Fruit fly (Drosophila melanogaster) whole organism, prepupa: ENCODE results near the gene Nmdar2.

Source experiments
- Blimp-1 ChIP-seq: fragments of 200-800 bp; sonication (Bioruptor generic); optimal IDR thresholded peaks from 3 replicates; lab custom pipeline; 2017; ENCODE audit warnings: missing biosample characterization, missing genetic modification characterization, mild to moderate bottlenecking, moderate library complexity, missing genetic modification reagents
- CG10669 ChIP-seq: fragments of 200-800 bp; sonication (Bioruptor generic); optimal IDR thresholded peaks from 3 replicates; lab custom pipeline; 2018; ENCODE audit warnings: missing biosample characterization, mild to moderate bottlenecking, missing genetic modification characterization, moderate library complexity
- CG11294 ChIP-seq: fragments of 200-800 bp; sonication (Bioruptor generic); IDR thresholded peaks from 2 replicates; pipeline ENCODE4 v1.3.6; 2022; ENCODE audit warnings: missing biosample characterization, missing genetic modification characterization
- CG11762 ChIP-seq: fragments of 200-800 bp; sonication (Bioruptor generic); optimal IDR thresholded peaks from 3 replicates; lab custom pipeline; 2016; ENCODE audit warnings: missing biosample characterization, missing genetic modification characterization; ENCODE audit not compliant: insufficient read depth
- CG11902 ChIP-seq: fragments of 200-800 bp; sonication (Bioruptor generic); optimal IDR thresholded peaks from 3 replicates; lab custom pipeline; 2016; ENCODE audit warnings: missing biosample characterization, missing genetic modification characterization
- CG1621 ChIP-seq: fragments of 200-800 bp; sonication (Bioruptor generic); optimal IDR thresholded peaks from 3 replicates; lab custom pipeline; 2018; ENCODE audit warnings: missing biosample characterization, mild to moderate bottlenecking, missing genetic modification characterization
- CG3032 ChIP-seq: fragments of 200-800 bp; optimal IDR thresholded peaks from 2 replicates; lab custom pipeline; 2019; ENCODE audit warnings: missing biosample characterization, mild to moderate bottlenecking, missing genetic modification characterization, moderate library complexity
- CG31627 ChIP-seq: fragments of 200-800 bp; sonication (Bioruptor generic); optimal IDR thresholded peaks from 3 replicates; lab custom pipeline; 2016; ENCODE audit warnings: missing biosample characterization, missing genetic modification characterization
- CG32006 ChIP-seq: fragments of 200-800 bp; sonication (Bioruptor generic); optimal IDR thresholded peaks from 3 replicates; lab custom pipeline; 2017; ENCODE audit warnings: missing biosample characterization, mild to moderate bottlenecking, missing genetic modification characterization
- CG34406 ChIP-seq: fragments of 200-800 bp; sonication (Bioruptor generic); optimal IDR thresholded peaks from 3 replicates; lab custom pipeline; 2016; ENCODE audit warnings: missing biosample characterization, missing genetic modification characterization
- CG3919 ChIP-seq: fragments of 200-800 bp; sonication (Bioruptor generic); optimal IDR thresholded peaks from 3 replicates; lab custom pipeline; 2016; ENCODE audit warnings: missing biosample characterization, missing genetic modification characterization
- CG6163 ChIP-seq: fragments of 200-800 bp; sonication (Bioruptor generic); IDR thresholded peaks from 3 replicates; pipeline ENCODE4 v1.3.6; 2022; ENCODE audit warnings: missing biosample characterization, missing genetic modification characterization
- CG6276 ChIP-seq: fragments of 200-800 bp; sonication (Bioruptor generic); optimal IDR thresholded peaks from 2 replicates; lab custom pipeline; 2017; ENCODE audit warnings: missing biosample characterization, mild to moderate bottlenecking, missing genetic modification characterization
- CG6792 ChIP-seq: fragments of 200-800 bp; sonication (Bioruptor generic); optimal IDR thresholded peaks from 3 replicates; lab custom pipeline; 2016; ENCODE audit warnings: missing biosample characterization, missing genetic modification characterization
- CG6808 ChIP-seq: fragments of 200-800 bp; sonication (Bioruptor generic); optimal IDR thresholded peaks from 3 replicates; lab custom pipeline; 2017; ENCODE audit warnings: missing biosample characterization, missing genetic modification characterization, mild to moderate bottlenecking, moderate library complexity, missing genetic modification reagents
- CG6854 ChIP-seq: fragments of 200-800 bp; sonication (Bioruptor generic); optimal IDR thresholded peaks from 2 replicates; lab custom pipeline; 2017; ENCODE audit warnings: missing biosample characterization, mild to moderate bottlenecking, missing genetic modification characterization
- CG8319 ChIP-seq: fragments of 200-800 bp; sonication (Bioruptor generic); optimal IDR thresholded peaks from 3 replicates; lab custom pipeline; 2016; ENCODE audit warnings: missing biosample characterization, missing genetic modification characterization
- CG8632 ChIP-seq: fragments of 200-800 bp; sonication (Bioruptor generic); optimal IDR thresholded peaks from 3 replicates; lab custom pipeline; 2016; ENCODE audit warnings: missing biosample characterization, missing genetic modification characterization
- CG9139 ChIP-seq: fragments of 200-800 bp; sonication (Bioruptor generic); optimal IDR thresholded peaks from 3 replicates; lab custom pipeline; 2017; ENCODE audit warnings: missing biosample characterization, mild to moderate bottlenecking, missing genetic modification characterization
- Eip75B ChIP-seq: fragments of 200-800 bp; sonication (Bioruptor generic); optimal IDR thresholded peaks from 3 replicates; lab custom pipeline; 2016; ENCODE audit warnings: missing biosample characterization, missing genetic modification characterization
- Eip78C ChIP-seq: fragments of 200-800 bp; sonication (Bioruptor generic); peaks from one replicate; lab custom pipeline; 2016; ENCODE audit warnings: missing biosample characterization, missing genetic modification characterization
- Eip93F ChIP-seq: fragments of 200-800 bp; sonication (Bioruptor generic); optimal IDR thresholded peaks from 2 replicates; lab custom pipeline; 2016; ENCODE audit warnings: missing biosample characterization, mild to moderate bottlenecking, missing genetic modification characterization
- Ets96B ChIP-seq: fragments of 200-800 bp; optimal IDR thresholded peaks from 2 replicates; lab custom pipeline; 2019; ENCODE audit warnings: missing biosample characterization, mild to moderate bottlenecking, missing genetic modification characterization, moderate library complexity
- Hr38 ChIP-seq: sonication (Bioruptor generic); optimal IDR thresholded peaks from 2 replicates; lab custom pipeline; 2016; ENCODE audit warnings: missing biosample characterization, missing genetic modification characterization
- Hr4 ChIP-seq: fragments of 200-800 bp; sonication (Bioruptor generic); optimal IDR thresholded peaks from 3 replicates; lab custom pipeline; 2016; ENCODE audit warnings: missing biosample characterization, missing genetic modification characterization
- Lpt ChIP-seq: fragments of 200-800 bp; sonication (Bioruptor generic); optimal IDR thresholded peaks from 3 replicates; lab custom pipeline; 2016; ENCODE audit warnings: missing biosample characterization, missing genetic modification characterization
- OdsH ChIP-seq: fragments of 200-800 bp; sonication (Bioruptor generic); optimal IDR thresholded peaks from 3 replicates; lab custom pipeline; 2016; ENCODE audit warnings: missing biosample characterization, missing genetic modification characterization
- Smox ChIP-seq: fragments of 200-800 bp; sonication (Bioruptor generic); optimal IDR thresholded peaks from 3 replicates; lab custom pipeline; 2016; ENCODE audit warnings: missing biosample characterization, missing genetic modification characterization
- Sox102F ChIP-seq: fragments of 200-800 bp; sonication (Bioruptor generic); optimal IDR thresholded peaks from 2 replicates; lab custom pipeline; 2016; ENCODE audit warnings: missing biosample characterization, mild to moderate bottlenecking, missing genetic modification characterization
- Sox14 ChIP-seq: fragments of 200-800 bp; sonication (Bioruptor generic); optimal IDR thresholded peaks from 3 replicates; lab custom pipeline; 2016; ENCODE audit warnings: missing biosample characterization, missing genetic modification characterization
- achi ChIP-seq: fragments of 200-800 bp; sonication (Bioruptor generic); optimal IDR thresholded peaks from 3 replicates; lab custom pipeline; 2016; ENCODE audit warnings: missing biosample characterization, missing genetic modification characterization
- cyc ChIP-seq: fragments of 200-800 bp; sonication (Bioruptor generic); optimal IDR thresholded peaks from 3 replicates; lab custom pipeline; 2016; ENCODE audit warnings: missing biosample characterization, missing genetic modification characterization
- dac ChIP-seq: fragments of 200-800 bp; sonication (Bioruptor generic); optimal IDR thresholded peaks from 2 replicates; lab custom pipeline; 2017; ENCODE audit warnings: missing biosample characterization, mild to moderate bottlenecking, missing genetic modification characterization
- esn ChIP-seq: fragments of 200-800 bp; sonication (Bioruptor generic); optimal IDR thresholded peaks from 2 replicates; lab custom pipeline; 2016; ENCODE audit warnings: missing biosample characterization, mild to moderate bottlenecking, missing genetic modification characterization, moderate library complexity
- fd59A ChIP-seq: fragments of 200-800 bp; sonication (Bioruptor generic); optimal IDR thresholded peaks from 2 replicates; lab custom pipeline; 2017; ENCODE audit warnings: missing biosample characterization, mild to moderate bottlenecking, missing genetic modification characterization, missing genetic modification reagents
- fkh ChIP-seq: fragments of 200-800 bp; sonication (Bioruptor generic); optimal IDR thresholded peaks from 3 replicates; lab custom pipeline; 2017; ENCODE audit warnings: missing biosample characterization, mild to moderate bottlenecking, missing genetic modification characterization, moderate library complexity
- lz ChIP-seq: fragments of 200-800 bp; sonication (Bioruptor generic); optimal IDR thresholded peaks from 3 replicates; lab custom pipeline; 2016; ENCODE audit warnings: missing biosample characterization, missing genetic modification characterization
- net ChIP-seq: fragments of 200-800 bp; sonication (Bioruptor generic); optimal IDR thresholded peaks from 3 replicates; lab custom pipeline; 2016; ENCODE audit warnings: missing biosample characterization, missing genetic modification characterization
- topi ChIP-seq: fragments of 200-800 bp; sonication (Bioruptor generic); optimal IDR thresholded peaks from 3 replicates; lab custom pipeline; 2016; ENCODE audit warnings: missing biosample characterization, missing genetic modification characterization
- vri ChIP-seq: fragments of 200-800 bp; sonication (Bioruptor generic); optimal IDR thresholded peaks from 3 replicates; lab custom pipeline; 2016; ENCODE audit warnings: missing biosample characterization, mild to moderate bottlenecking, missing genetic modification characterization

The Nmdar2 gene

DNA sequence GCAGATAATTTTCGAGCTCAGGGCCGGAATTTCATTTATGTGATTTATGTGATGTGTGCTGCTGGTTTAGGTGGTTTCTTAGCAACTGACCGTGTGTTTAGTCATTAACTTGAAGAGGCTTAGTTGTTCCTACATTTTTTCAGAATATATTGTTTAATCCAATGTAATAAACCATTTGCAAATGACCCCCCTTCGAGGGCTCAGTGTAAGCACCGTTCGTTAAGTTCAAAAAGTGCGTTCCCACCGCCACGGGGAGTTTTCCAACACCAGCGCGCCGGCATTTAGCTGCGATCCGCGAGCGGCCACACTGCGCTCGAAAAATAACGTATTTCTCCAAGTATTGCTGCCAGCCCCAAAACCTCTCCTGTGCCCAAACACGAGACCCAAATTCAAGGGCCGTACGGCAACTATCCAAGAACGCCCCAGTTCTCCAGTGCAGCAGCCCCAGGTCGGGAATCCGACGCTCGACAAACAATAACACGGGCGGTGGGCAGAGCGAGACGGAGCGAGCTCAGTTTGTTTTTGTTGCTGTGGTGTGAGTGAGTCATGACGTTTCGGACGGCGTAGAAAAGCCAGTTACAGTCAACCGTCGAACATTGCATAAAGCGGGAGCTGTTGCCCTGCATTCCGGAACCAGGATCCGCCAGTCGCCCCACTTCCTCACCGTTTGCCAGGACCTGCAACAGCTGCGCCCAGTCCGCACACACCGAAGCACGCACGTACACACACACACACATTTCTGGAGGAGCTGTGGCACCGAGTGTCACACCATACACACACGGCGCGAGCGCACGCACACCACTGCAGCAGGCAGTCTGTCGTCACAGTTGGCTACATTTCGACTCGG, 29.1 kb downstream of the Nmdar2 start, which contains the start of gene rush (continued):
- TF ChIP-seq CG8632 (GFP tag; lab: Kevin White, UChicago) (no peak), CG6792 (GFP tag; lab: Kevin White, UChicago) (peak; percentile 13), CG11294 (GFP tag; lab: Robert Waterston, UW) (no peak), CG11902 (peak; percentile 17), fd59A (no peak), CG6276 (GFP tag; lab: Kevin White, UChicago) (no peak), CG6808 (GFP tag; lab: Kevin White, UChicago) (peak; percentile 19), Ets96B (tag; lab: Kevin White, UChicago) (no peak), Eip93F (GFP tag; lab: Kevin White, UChicago) (no peak), CG32006 (peak; percentile 34), CG11762 (no peak), Sox14 (GFP tag; lab: Kevin White, UChicago) (peak; percentile 32), CG1621 (tag; lab: Kevin White, UChicago) (no peak), vri (GFP tag; lab: Kevin White, UChicago) (no peak), Eip78C (GFP tag; lab: Kevin White, UChicago) (peak; percentile 70), Hr4 (no peak), OdsH (peak; percentile 48), Eip75B (peak; percentile 25), fkh (GFP tag; lab: Kevin White, UChicago) (peak; percentile 46), CG9139 (GFP tag; lab: Kevin White, UChicago) (no peak), CG3919 (GFP tag; lab: Kevin White, UChicago) (peak; percentile 11), dac (peak; percentile 2), Smox (GFP tag; lab: Kevin White, UChicago) (peak; percentile 32), CG34406 (peak; percentile 7), Blimp-1 (GFP tag; lab: Kevin White, UChicago) (no peak)

dm6 chrX:1476848-1477247, 30.8 kb downstream of the Nmdar2 start, which contains the start of the genes Rab27 and mei-38:
Gene Rab27, minus strand, starts transcription at chrX:1476974.
Gene mei-38, plus strand, starts transcription at chrX:1477063.
- TF ChIP-seq cyc (GFP tag; lab: Kevin White, UChicago) (peak; percentile 12), CG31627 (GFP tag; lab: Kevin White, UChicago) (peak; percentile 24), lz (GFP tag; lab: Kevin White, UChicago) (peak; percentile 8), esn (GFP tag; lab: Kevin White, UChicago) (peak; percentile 14), CG1621 (tag; lab: Kevin White, UChicago) (no peak), topi (GFP tag; lab: Kevin White, UChicago) (peak; percentile 24), Lpt (GFP tag; lab: Kevin White, UChicago) (no peak), Sox14 (GFP tag; lab: Kevin White, UChicago) (peak; percentile 52)

- no peak for TF ChIP-seq CG6854
- TF ChIP-seq CG8319 (GFP tag; lab: Kevin White, UChicago) = no peak
- TF ChIP-seq CG6808 (GFP tag; lab: Kevin White, UChicago) = no peak
- TF ChIP-seq Eip78C (GFP tag; lab: Kevin White, UChicago) = no peak
- TF ChIP-seq Hr38 (GFP tag; lab: Kevin White, UChicago) = no peak
- no peak for TF ChIP-seq CG10669
- TF ChIP-seq esn (GFP tag; lab: Kevin White, UChicago) = no peak
- TF ChIP-seq CG6163 (GFP tag; lab: Robert Waterston, UW) = no peak
- TF ChIP-seq CG11902 = no peak
- TF ChIP-seq achi (GFP tag; lab: Kevin White, UChicago) = no peak
- TF ChIP-seq cyc (GFP tag; lab: Kevin White, UChicago) = no peak
- no peak for TF ChIP-seq Sox14 (GFP tag; lab: Kevin White, UChicago)
- no peak for TF ChIP-seq CG3032 (tag; lab: Kevin White, UChicago)
- no peak for TF ChIP-seq Sox102F (GFP tag; lab: Kevin White, UChicago)
- no peak for TF ChIP-seq net (GFP tag; lab: Kevin White, UChicago)
- TF ChIP-seq Lpt (GFP tag; lab: Kevin White, UChicago) = no peak
- TF ChIP-seq CG3919 (GFP tag; lab: Kevin White, UChicago) = no peak
- TF ChIP-seq CG8632 (GFP tag; lab: Kevin White, UChicago) = no peak
- no peak for TF ChIP-seq Smox (GFP tag; lab: Kevin White, UChicago)
- no peak for TF ChIP-seq CG31627 (GFP tag; lab: Kevin White, UChicago)
These were observed 31.2 kb downstream of the Nmdar2 start for dm6 chrX:1476436-1476835.
